Fruit fly (Drosophila melanogaster) whole organism, prepupa: Measurements from ENCODE around the gene CG9184.

Experiments
- Blimp-1 ChIP-seq: fragments of 200-800 bp; sonication (Bioruptor generic); optimal IDR thresholded peaks from 3 replicates; lab custom pipeline; 2017; ENCODE audit warnings: missing biosample characterization, missing genetic modification characterization, mild to moderate bottlenecking, moderate library complexity, missing genetic modification reagents
- CG11294 ChIP-seq: fragments of 200-800 bp; sonication (Bioruptor generic); IDR thresholded peaks from 2 replicates; pipeline ENCODE4 v1.3.6; 2022; ENCODE audit warnings: missing biosample characterization, missing genetic modification characterization
- CG11762 ChIP-seq: fragments of 200-800 bp; sonication (Bioruptor generic); optimal IDR thresholded peaks from 3 replicates; lab custom pipeline; 2016; ENCODE audit warnings: missing biosample characterization, missing genetic modification characterization; ENCODE audit not compliant: insufficient read depth
- CG11902 ChIP-seq: fragments of 200-800 bp; sonication (Bioruptor generic); optimal IDR thresholded peaks from 3 replicates; lab custom pipeline; 2016; ENCODE audit warnings: missing biosample characterization, missing genetic modification characterization
- CG15336 ChIP-seq: fragments of 200-800 bp; sonication (Bioruptor generic); IDR thresholded peaks from 2 replicates; pipeline ENCODE4 v1.3.6; 2022; ENCODE audit warnings: missing biosample characterization, missing genetic modification characterization
- CG16779 ChIP-seq: fragments of 200-800 bp; sonication (Bioruptor generic); optimal IDR thresholded peaks from 3 replicates; lab custom pipeline; 2017; ENCODE audit warnings: missing biosample characterization, mild to moderate bottlenecking, missing genetic modification characterization
- CG3032 ChIP-seq: fragments of 200-800 bp; optimal IDR thresholded peaks from 2 replicates; lab custom pipeline; 2019; ENCODE audit warnings: missing biosample characterization, mild to moderate bottlenecking, missing genetic modification characterization, moderate library complexity
- CG31627 ChIP-seq: fragments of 200-800 bp; sonication (Bioruptor generic); optimal IDR thresholded peaks from 3 replicates; lab custom pipeline; 2016; ENCODE audit warnings: missing biosample characterization, missing genetic modification characterization
- CG32006 ChIP-seq: fragments of 200-800 bp; sonication (Bioruptor generic); optimal IDR thresholded peaks from 3 replicates; lab custom pipeline; 2017; ENCODE audit warnings: missing biosample characterization, mild to moderate bottlenecking, missing genetic modification characterization
- CG34406 ChIP-seq: fragments of 200-800 bp; sonication (Bioruptor generic); optimal IDR thresholded peaks from 3 replicates; lab custom pipeline; 2016; ENCODE audit warnings: missing biosample characterization, missing genetic modification characterization
- CG3919 ChIP-seq: fragments of 200-800 bp; sonication (Bioruptor generic); optimal IDR thresholded peaks from 3 replicates; lab custom pipeline; 2016; ENCODE audit warnings: missing biosample characterization, missing genetic modification characterization
- CG4318 ChIP-seq: fragments of 200-800 bp; sonication (Bioruptor generic); optimal IDR thresholded peaks from 3 replicates; lab custom pipeline; 2017; ENCODE audit warnings: missing biosample characterization, mild to moderate bottlenecking, missing genetic modification characterization
- CG6276 ChIP-seq: fragments of 200-800 bp; sonication (Bioruptor generic); optimal IDR thresholded peaks from 2 replicates; lab custom pipeline; 2017; ENCODE audit warnings: missing biosample characterization, mild to moderate bottlenecking, missing genetic modification characterization
- CG6792 ChIP-seq: fragments of 200-800 bp; sonication (Bioruptor generic); optimal IDR thresholded peaks from 3 replicates; lab custom pipeline; 2016; ENCODE audit warnings: missing biosample characterization, missing genetic modification characterization
- CG6808 ChIP-seq: fragments of 200-800 bp; sonication (Bioruptor generic); optimal IDR thresholded peaks from 3 replicates; lab custom pipeline; 2017; ENCODE audit warnings: missing biosample characterization, missing genetic modification characterization, mild to moderate bottlenecking, moderate library complexity, missing genetic modification reagents
- CG8119 ChIP-seq: fragments of 200-800 bp; sonication (Bioruptor generic); IDR thresholded peaks from 3 replicates; pipeline ENCODE4 v1.3.6; 2022; ENCODE audit warnings: missing biosample characterization, missing genetic modification characterization
- CG8319 ChIP-seq: fragments of 200-800 bp; sonication (Bioruptor generic); optimal IDR thresholded peaks from 3 replicates; lab custom pipeline; 2016; ENCODE audit warnings: missing biosample characterization, missing genetic modification characterization
- CG9139 ChIP-seq: fragments of 200-800 bp; sonication (Bioruptor generic); optimal IDR thresholded peaks from 3 replicates; lab custom pipeline; 2017; ENCODE audit warnings: missing biosample characterization, mild to moderate bottlenecking, missing genetic modification characterization
- Eip75B ChIP-seq: fragments of 200-800 bp; sonication (Bioruptor generic); optimal IDR thresholded peaks from 3 replicates; lab custom pipeline; 2016; ENCODE audit warnings: missing biosample characterization, missing genetic modification characterization
- Eip78C ChIP-seq: fragments of 200-800 bp; sonication (Bioruptor generic); peaks from one replicate; lab custom pipeline; 2016; ENCODE audit warnings: missing biosample characterization, missing genetic modification characterization
- Ets21C ChIP-seq: fragments of 200-800 bp; sonication (Bioruptor generic); optimal IDR thresholded peaks from 3 replicates; lab custom pipeline; 2016; ENCODE audit warnings: missing biosample characterization, missing genetic modification characterization
- Ets96B ChIP-seq: fragments of 200-800 bp; optimal IDR thresholded peaks from 2 replicates; lab custom pipeline; 2019; ENCODE audit warnings: missing biosample characterization, mild to moderate bottlenecking, missing genetic modification characterization, moderate library complexity
- Gug ChIP-seq: fragments of 200-800 bp; sonication (Bioruptor generic); IDR thresholded peaks from 2 replicates; pipeline ENCODE4 v1.3.6; 2022; ENCODE audit warnings: missing biosample characterization, missing genetic modification characterization
- Hr38 ChIP-seq: sonication (Bioruptor generic); optimal IDR thresholded peaks from 2 replicates; lab custom pipeline; 2016; ENCODE audit warnings: missing biosample characterization, missing genetic modification characterization
- Hr39 ChIP-seq: fragments of 200-800 bp; sonication (Bioruptor generic); optimal IDR thresholded peaks from 2 replicates; lab custom pipeline; 2016; ENCODE audit warnings: missing biosample characterization, missing genetic modification characterization
- Hr4 ChIP-seq: fragments of 200-800 bp; sonication (Bioruptor generic); optimal IDR thresholded peaks from 3 replicates; lab custom pipeline; 2016; ENCODE audit warnings: missing biosample characterization, missing genetic modification characterization
- Lpt ChIP-seq: fragments of 200-800 bp; sonication (Bioruptor generic); optimal IDR thresholded peaks from 3 replicates; lab custom pipeline; 2016; ENCODE audit warnings: missing biosample characterization, missing genetic modification characterization
- OdsH ChIP-seq: fragments of 200-800 bp; sonication (Bioruptor generic); optimal IDR thresholded peaks from 3 replicates; lab custom pipeline; 2016; ENCODE audit warnings: missing biosample characterization, missing genetic modification characterization
- Sox102F ChIP-seq: fragments of 200-800 bp; sonication (Bioruptor generic); optimal IDR thresholded peaks from 2 replicates; lab custom pipeline; 2016; ENCODE audit warnings: missing biosample characterization, mild to moderate bottlenecking, missing genetic modification characterization
- Sox14 ChIP-seq: fragments of 200-800 bp; sonication (Bioruptor generic); optimal IDR thresholded peaks from 3 replicates; lab custom pipeline; 2016; ENCODE audit warnings: missing biosample characterization, missing genetic modification characterization
- Sox15 ChIP-seq: fragments of 200-800 bp; sonication (Bioruptor generic); optimal IDR thresholded peaks from 3 replicates; lab custom pipeline; 2016; ENCODE audit warnings: missing biosample characterization, missing genetic modification characterization
- achi ChIP-seq: fragments of 200-800 bp; sonication (Bioruptor generic); optimal IDR thresholded peaks from 3 replicates; lab custom pipeline; 2016; ENCODE audit warnings: missing biosample characterization, missing genetic modification characterization
- acj6 ChIP-seq: fragments of 200-800 bp; sonication (Bioruptor generic); optimal IDR thresholded peaks from 3 replicates; lab custom pipeline; 2016; ENCODE audit warnings: missing biosample characterization, missing genetic modification characterization
- cyc ChIP-seq: fragments of 200-800 bp; sonication (Bioruptor generic); optimal IDR thresholded peaks from 3 replicates; lab custom pipeline; 2016; ENCODE audit warnings: missing biosample characterization, missing genetic modification characterization
- dac ChIP-seq: fragments of 200-800 bp; sonication (Bioruptor generic); optimal IDR thresholded peaks from 2 replicates; lab custom pipeline; 2017; ENCODE audit warnings: missing biosample characterization, mild to moderate bottlenecking, missing genetic modification characterization
- dsx ChIP-seq: fragments of 200-800 bp; optimal IDR thresholded peaks from 3 replicates; lab custom pipeline; 2019; ENCODE audit warnings: missing biosample characterization, mild to moderate bottlenecking, missing genetic modification characterization, moderate library complexity; ENCODE audit not compliant: poor library complexity, severe bottlenecking
- esn ChIP-seq: fragments of 200-800 bp; sonication (Bioruptor generic); optimal IDR thresholded peaks from 2 replicates; lab custom pipeline; 2016; ENCODE audit warnings: missing biosample characterization, mild to moderate bottlenecking, missing genetic modification characterization, moderate library complexity
- fd59A ChIP-seq: fragments of 200-800 bp; sonication (Bioruptor generic); optimal IDR thresholded peaks from 2 replicates; lab custom pipeline; 2017; ENCODE audit warnings: missing biosample characterization, mild to moderate bottlenecking, missing genetic modification characterization, missing genetic modification reagents
- fd85E ChIP-seq: fragments of 200-800 bp; sonication (Bioruptor generic); optimal IDR thresholded peaks from 3 replicates; lab custom pipeline; 2016; ENCODE audit warnings: missing biosample characterization, missing genetic modification characterization
- lz ChIP-seq: fragments of 200-800 bp; sonication (Bioruptor generic); optimal IDR thresholded peaks from 3 replicates; lab custom pipeline; 2016; ENCODE audit warnings: missing biosample characterization, missing genetic modification characterization
- pdm3 ChIP-seq: fragments of 200-800 bp; sonication (Bioruptor generic); optimal IDR thresholded peaks from 3 replicates; lab custom pipeline; 2016; ENCODE audit warnings: missing biosample characterization, missing genetic modification characterization
- salr ChIP-seq, 2 experiments: fragments of 200-800 bp; sonication (Bioruptor generic); optimal IDR thresholded peaks; 3 replicates each; lab custom pipeline; 2016 to 2018; ENCODE audit warnings: missing biosample characterization in 2 of 2, missing genetic modification characterization in 2 of 2, mild to moderate bottlenecking in 1 of 2
- spab ChIP-seq: fragments of 200-800 bp; sonication (Bioruptor generic); optimal IDR thresholded peaks from 2 replicates; lab custom pipeline; 2017; ENCODE audit warnings: missing biosample characterization, mild to moderate bottlenecking, missing genetic modification characterization, missing genetic modification reagents
- svp ChIP-seq: fragments of 200-800 bp; sonication (Bioruptor generic); peaks from one replicate; lab custom pipeline; 2016; ENCODE audit warnings: missing biosample characterization, missing genetic modification characterization
- topi ChIP-seq: fragments of 200-800 bp; sonication (Bioruptor generic); optimal IDR thresholded peaks from 3 replicates; lab custom pipeline; 2016; ENCODE audit warnings: missing biosample characterization, missing genetic modification characterization
- vri ChIP-seq: fragments of 200-800 bp; sonication (Bioruptor generic); optimal IDR thresholded peaks from 3 replicates; lab custom pipeline; 2016; ENCODE audit warnings: missing biosample characterization, mild to moderate bottlenecking, missing genetic modification characterization

CG9184 gene

dm6 chr3L:1335428-1335764, 12.8 kb upstream of the CG9184 start (continued):
- TF ChIP-seq acj6 (GFP tag; lab: Kevin White, UChicago), result peak; percentile 57
- TF ChIP-seq CG11294 (GFP tag; lab: Robert Waterston, UW), result peak; percentile 81
- peak; percentile 86 for TF ChIP-seq CG15336 (GFP tag; lab: Robert Waterston, UW)
- TF ChIP-seq OdsH (GFP tag; lab: Kevin White, UChicago), result peak; percentile 59
- TF ChIP-seq esn (GFP tag; lab: Kevin White, UChicago), result peak; percentile 68
- TF ChIP-seq Hr38 (GFP tag; lab: Kevin White, UChicago), result no peak
- no peak for TF ChIP-seq CG9139 (GFP tag; lab: Kevin White, UChicago)
- TF ChIP-seq pdm3 (GFP tag; lab: Kevin White, UChicago), result peak; percentile 60
- TF ChIP-seq Lpt, result peak; percentile 62
- TF ChIP-seq Hr4 (GFP tag; lab: Kevin White, UChicago), result peak; percentile 86
- peak; percentile 69 for TF ChIP-seq CG3919 (GFP tag; lab: Kevin White, UChicago)
- TF ChIP-seq CG6276 (GFP tag; lab: Kevin White, UChicago), result no peak
- TF ChIP-seq CG11762 (GFP tag; lab: Kevin White, UChicago), result peak; percentile 26
- TF ChIP-seq CG34406, result peak; percentile 24
- TF ChIP-seq cyc (GFP tag; lab: Kevin White, UChicago), result peak; percentile 56
- no peak for TF ChIP-seq CG8319 (GFP tag; lab: Kevin White, UChicago)
- peak; percentile 90 for TF ChIP-seq vri (GFP tag; lab: Kevin White, UChicago)
- TF ChIP-seq CG3032, result no peak
- TF ChIP-seq CG4318 (GFP tag; lab: Kevin White, UChicago), result no peak
- no peak for TF ChIP-seq CG11902
- no peak for TF ChIP-seq CG6808 (GFP tag; lab: Kevin White, UChicago)
- no peak for TF ChIP-seq salr (GFP tag; optimal IDR thresholded peaks at IDR 0.05; lab: Kevin White, UChicago)
- peak; percentile 94 for TF ChIP-seq Eip78C (GFP tag; lab: Kevin White, UChicago)
- peak; percentile 61 for TF ChIP-seq lz (GFP tag; lab: Kevin White, UChicago)
- TF ChIP-seq CG31627, result peak; percentile 60
- peak; percentile 46 for TF ChIP-seq Eip75B (GFP tag; lab: Kevin White, UChicago)
- no peak for TF ChIP-seq Sox15 (GFP tag; lab: Kevin White, UChicago)
- TF ChIP-seq svp, result peak; percentile 88
- peak; percentile 58 for TF ChIP-seq achi

DNA sequence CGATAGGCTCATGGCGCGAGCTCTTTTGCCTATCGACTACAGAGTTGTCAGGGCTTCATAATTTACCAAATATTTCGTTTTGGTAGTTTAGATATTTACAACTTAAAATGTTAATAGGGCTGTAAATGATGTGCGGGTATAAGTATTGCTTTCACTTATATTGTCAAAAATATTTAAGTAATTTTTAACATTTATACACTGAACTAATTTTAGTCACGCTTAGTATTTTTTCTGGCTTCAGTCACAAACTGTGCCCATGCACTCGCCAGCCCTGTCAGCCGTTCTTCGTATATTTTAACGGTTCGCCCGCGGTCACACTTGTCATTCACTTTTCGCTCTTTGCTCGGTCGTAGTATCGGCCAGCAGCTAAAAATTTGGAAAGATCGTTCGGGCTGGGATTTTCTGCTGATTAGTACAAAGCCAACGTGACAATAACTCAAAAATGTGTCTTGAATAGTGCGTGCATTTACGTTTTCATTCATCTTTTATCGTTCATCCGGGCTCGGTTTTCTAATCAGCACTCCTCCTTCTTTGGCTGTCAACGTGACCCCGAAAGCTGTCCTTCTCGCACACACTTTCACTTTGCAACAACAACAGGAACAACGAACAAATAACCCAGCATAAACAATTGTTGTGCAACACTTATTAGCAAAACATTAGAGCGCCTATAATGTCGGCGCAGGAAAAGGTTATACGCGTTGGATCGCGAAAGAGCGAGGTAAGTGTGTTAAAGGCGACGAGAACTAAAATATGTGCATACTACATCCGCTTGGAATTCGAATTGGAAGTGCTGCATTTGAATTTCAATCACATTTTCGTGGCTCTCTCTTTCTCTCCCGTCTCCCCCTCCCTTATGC, 12.2 kb upstream of the CG9184 start, which contains the start of the genes Hmbs and CG2211:
Gene Hmbs (plus strand): TSS at position 319 of the 857 bp plus-strand sequence.
Gene CG2211 (minus strand): TSS at position 789 of the 857 bp plus-strand sequence.
- no peak for TF ChIP-seq pdm3 (GFP tag; lab: Kevin White, UChicago)
- TF ChIP-seq CG8119 (GFP tag; lab: Robert Waterston, UW), result peak; percentile 58; the same call in 2 of the 3 replicates
- TF ChIP-seq Blimp-1 (GFP tag; lab: Kevin White, UChicago), result peak; percentile 95
- TF ChIP-seq CG8319 (GFP tag; lab: Kevin White, UChicago), result no peak
- TF ChIP-seq fd59A (GFP tag; lab: Kevin White, UChicago), result peak; percentile 37
- peak; percentile 69 for TF ChIP-seq CG6792 (GFP tag; lab: Kevin White, UChicago)
- peak in 1 of 2 experiments; percentile 38 for TF ChIP-seq salr (GFP tag; optimal IDR thresholded peaks at IDR 0.05; lab: Kevin White, UChicago)
- TF ChIP-seq Ets96B, result peak; percentile 81
- TF ChIP-seq esn (GFP tag; lab: Kevin White, UChicago), result peak; percentile 76
- peak; percentile 71 for TF ChIP-seq dsx (GFP tag; lab: Kevin White, UChicago)
- peak; percentile 87 for TF ChIP-seq Hr39 (GFP tag; lab: Kevin White, UChicago)
- no peak for TF ChIP-seq OdsH (GFP tag; lab: Kevin White, UChicago)
- peak; percentile 58; the same call in 1 of the 2 replicates for TF ChIP-seq CG11294 (GFP tag; lab: Robert Waterston, UW)
- TF ChIP-seq Ets21C (GFP tag; lab: Kevin White, UChicago), result peak; percentile 64
- TF ChIP-seq CG6808 (GFP tag; lab: Kevin White, UChicago), result peak; percentile 74
- peak; percentile 64 for TF ChIP-seq Gug (GFP tag; lab: Robert Waterston, UW)
- TF ChIP-seq CG32006 (GFP tag; lab: Kevin White, UChicago), result no peak
- TF ChIP-seq CG4318 (GFP tag; lab: Kevin White, UChicago), result no peak
- TF ChIP-seq topi (GFP tag; lab: Kevin White, UChicago), result peak; percentile 80
- peak; percentile 92 for TF ChIP-seq Sox14
- TF ChIP-seq CG15336 (GFP tag; lab: Robert Waterston, UW), result peak; percentile 65
- TF ChIP-seq vri (GFP tag; lab: Kevin White, UChicago), result peak; percentile 20
- TF ChIP-seq dac, result peak; percentile 34
- TF ChIP-seq svp, result no peak
- peak; percentile 57 for TF ChIP-seq Hr38 (GFP tag; lab: Kevin White, UChicago)
- TF ChIP-seq Sox15 (GFP tag; lab: Kevin White, UChicago), result peak; percentile 58
- no peak for TF ChIP-seq CG9139 (GFP tag; lab: Kevin White, UChicago)
- TF ChIP-seq spab (GFP tag; lab: Kevin White, UChicago), result no peak
- TF ChIP-seq achi, result peak; percentile 77
- TF ChIP-seq CG3919 (GFP tag; lab: Kevin White, UChicago), result peak; percentile 83
- TF ChIP-seq Lpt, result peak; percentile 58
- TF ChIP-seq CG16779, result peak; percentile 15
- TF ChIP-seq fd85E, result peak; percentile 16
- TF ChIP-seq Sox102F, result no peak
